Worm (Caenorhabditis elegans): ENCODE data around the gene ceh-54.

ceh-54 gene

ce11 chrX:6184709-6185108, 9.3 kb downstream of the ceh-54 start, which contains the start of gene T13C5.2:
T13C5.2 (plus strand) TSS chrX:6185009.
- TF ChIP-seq mef-2 (tag; optimal IDR thresholded peaks at IDR 0.05) (no peak), C16A3.4 (tag; optimal IDR thresholded peaks at IDR 0.05) (no peak), hlh-17 (GFP tag; optimal IDR thresholded peaks at IDR 0.05; ENCODE audit: borderline replicate concordance) (no peak), jun-1 (tag; optimal IDR thresholded peaks at IDR 0.05) (no peak), skn-1 (tag; optimal IDR thresholded peaks at IDR 0.05) (no peak), fkh-10 (GFP tag; optimal IDR thresholded peaks at IDR 0.05) (no peak), elt-3 (tag; optimal IDR thresholded peaks at IDR 0.05) (no peak)

ce11 chrX:6180293-6180692, 13.7 kb downstream of the ceh-54 start, which contains the start of gene T13C5.7:
T13C5.7 (plus strand) TSS chrX:6180593.
- TF ChIP-seq nhr-12 (tag; optimal IDR thresholded peaks at IDR 0.05) (no peak), blmp-1 (tag; optimal IDR thresholded peaks at IDR 0.05) (peak; percentile 33), swsn-7 (tag; optimal IDR thresholded peaks at IDR 0.05) (no peak), elt-3 (tag; optimal IDR thresholded peaks at IDR 0.05) (no peak), egl-13 (tag; optimal IDR thresholded peaks at IDR 0.05) (no peak)

- TF ChIP-seq elt-3 (tag; optimal IDR thresholded peaks at IDR 0.05) (peak in 1 of 6 experiments; percentile 19), blmp-1 (tag; optimal IDR thresholded peaks at IDR 0.05) (peak; percentile 89), egl-13 (tag; optimal IDR thresholded peaks at IDR 0.05) (no peak)
Observed at ce11 chrX:6178989-6179388, 15.1 kb downstream of the ceh-54 start.

ce11 chrX:6177944-6178566, 16.0 kb downstream of the ceh-54 start, which contains the start of the genes T25B2.4 and T13C5.3:
T25B2.4 (plus strand) TSS chrX:6178244.
T13C5.3 (plus strand) TSS chrX:6178516.
- TF ChIP-seq grh-1 (GFP tag; IDR thresholded peaks at IDR 0.05) (no peak), zag-1 (tag; optimal IDR thresholded peaks at IDR 0.05) (no peak), nhr-71 (tag; optimal IDR thresholded peaks at IDR 0.05) (no peak), sptf-1 (tag; optimal IDR thresholded peaks at IDR 0.05) (no peak), ama-1 (optimal IDR thresholded peaks at IDR 0.05) (no peak), lin-39 (tag; optimal IDR thresholded peaks at IDR 0.05) (no peak)

ce11 chrX:6175829-6176228, 18.2 kb downstream of the ceh-54 start, which contains the start of gene T25B2.3:
T25B2.3 (plus strand) TSS chrX:6176129.
- no peak for TF ChIP-seq sptf-1 (tag; optimal IDR thresholded peaks at IDR 0.05)
- TF ChIP-seq nhr-90 (tag; optimal IDR thresholded peaks at IDR 0.05; ENCODE audit: poor library complexity): no peak
- TF ChIP-seq zag-1 (tag; optimal IDR thresholded peaks at IDR 0.05): no peak
- TF ChIP-seq lin-14 (GFP tag; optimal IDR thresholded peaks at IDR 0.05): no peak
- TF ChIP-seq mab-9 (GFP tag; IDR thresholded peaks at IDR 0.05): no peak
- TF ChIP-seq sup-37 (GFP tag; optimal IDR thresholded peaks at IDR 0.05): no peak
- no peak for TF ChIP-seq egl-27 (tag; optimal IDR thresholded peaks at IDR 0.05)
- no peak for TF ChIP-seq mep-1 (tag; optimal IDR thresholded peaks at IDR 0.05)
- TF ChIP-seq lin-39 (tag; optimal IDR thresholded peaks at IDR 0.05): no peak
- TF ChIP-seq skn-1 (tag; optimal IDR thresholded peaks at IDR 0.05): no peak
- TF ChIP-seq fkh-10 (GFP tag; optimal IDR thresholded peaks at IDR 0.05): no peak
- no peak for TF ChIP-seq egl-13 (tag; optimal IDR thresholded peaks at IDR 0.05)

ce11 chrX:6173656-6174055, 20.4 kb downstream of the ceh-54 start, which contains the start of gene T25B2.1:
T25B2.1 (plus strand) TSS chrX:6173956.
- no peak for TF ChIP-seq nhr-19 (GFP tag; conservative IDR thresholded peaks at IDR 0.05)
- TF ChIP-seq C16A3.4 (tag; optimal IDR thresholded peaks at IDR 0.05): no peak
- no peak for TF ChIP-seq ceh-82 (tag; optimal IDR thresholded peaks at IDR 0.05)
- no peak for TF ChIP-seq unc-62 (GFP tag; optimal IDR thresholded peaks at IDR 0.05)

- no peak for TF ChIP-seq aly-2 (tag; optimal IDR thresholded peaks at IDR 0.05)
- TF ChIP-seq elt-2 (tag; optimal IDR thresholded peaks at IDR 0.05): peak; percentile 92
- TF ChIP-seq jun-1 (tag; optimal IDR thresholded peaks at IDR 0.05): peak; percentile 21
- TF ChIP-seq fos-1 (tag; optimal IDR thresholded peaks at IDR 0.05): no peak
- TF ChIP-seq skn-1 (tag; optimal IDR thresholded peaks at IDR 0.05): no peak
- no peak for TF ChIP-seq pqm-1 (tag; optimal IDR thresholded peaks at IDR 0.05)
- TF ChIP-seq C16A3.4 (tag; optimal IDR thresholded peaks at IDR 0.05): no peak
- TF ChIP-seq fkh-10 (GFP tag; optimal IDR thresholded peaks at IDR 0.05): no peak
- TF ChIP-seq F16B12.6 (tag; optimal IDR thresholded peaks at IDR 0.05): no peak
- TF ChIP-seq mep-1 (tag; optimal IDR thresholded peaks at IDR 0.05): no peak
- no peak for TF ChIP-seq nhr-71 (tag; optimal IDR thresholded peaks at IDR 0.05)
- no peak for TF ChIP-seq C34B4.2 (tag; optimal IDR thresholded peaks at IDR 0.05)
- no peak for TF ChIP-seq ama-1 (optimal IDR thresholded peaks at IDR 0.05)
- TF ChIP-seq lin-35 (GFP tag; optimal IDR thresholded peaks at IDR 0.05): peak in 1 of 2 experiments; percentile 40
- no peak for TF ChIP-seq rnt-1 (tag; optimal IDR thresholded peaks at IDR 0.05)
- no peak for TF ChIP-seq efl-3 (GFP tag; optimal IDR thresholded peaks at IDR 0.05)
- no peak for TF ChIP-seq lin-15B (tag; optimal IDR thresholded peaks at IDR 0.05)
Observed at ce11 chrX:6169252-6169651, 24.8 kb downstream of the ceh-54 start, which contains the start of gene T25B2.2. T25B2.2 (plus strand) TSS chrX:6169643.

All from whole organism, L1 larva.